Fruit fly (Drosophila melanogaster) whole organism, embryonic: ENCODE measurements around the gene BckdhA.

Experiments used
- ATbp ChIP-seq: fragments of 200-800 bp; sonication (Bioruptor generic); optimal IDR thresholded peaks from 2 replicates; lab custom pipeline; 2017; ENCODE audit warnings: missing biosample characterization, mild to moderate bottlenecking, missing genetic modification characterization, missing genetic modification reagents
- Atf6 ChIP-seq: fragments of 200-800 bp; sonication (Bioruptor generic); IDR thresholded peaks from 2 replicates; pipeline ENCODE4 v1.3.6; 2022; ENCODE audit warnings: missing biosample characterization, missing genetic modification characterization
- CG1024 ChIP-seq: fragments of 200-800 bp; sonication (Bioruptor generic); IDR thresholded peaks from 2 replicates; pipeline ENCODE4 v1.3.6; 2022; ENCODE audit warnings: missing biosample characterization, missing genetic modification characterization
- CG10321 ChIP-seq: fragments of 200-800 bp; sonication (Bioruptor generic); IDR thresholded peaks from 2 replicates; pipeline ENCODE4 v1.3.6; 2022; ENCODE audit warnings: missing biosample characterization, missing genetic modification characterization
- CG10366 ChIP-seq: fragments of 200-800 bp; sonication (Bioruptor generic); IDR thresholded peaks from 2 replicates; pipeline ENCODE4 v1.3.6; 2022; ENCODE audit warnings: missing biosample characterization, missing genetic modification characterization
- CG11247 ChIP-seq: fragments of 200-800 bp; sonication (Bioruptor generic); IDR thresholded peaks from 2 replicates; pipeline ENCODE4 v1.3.6; 2022; ENCODE audit warnings: missing biosample characterization, missing genetic modification characterization
- CG1233 ChIP-seq: fragments of 200-800 bp; sonication (Bioruptor generic); optimal IDR thresholded peaks from 4 replicates; lab custom pipeline; 2018; ENCODE audit warnings: missing biosample characterization, mild to moderate bottlenecking, missing genetic modification characterization
- CG13123 ChIP-seq: fragments of 200-800 bp; sonication (Bioruptor generic); optimal IDR thresholded peaks from 2 replicates; lab custom pipeline; 2016; ENCODE audit warnings: missing biosample characterization, missing genetic modification characterization
- CG13624 ChIP-seq: fragments of 200-800 bp; sonication (Bioruptor generic); optimal IDR thresholded peaks from 2 replicates; lab custom pipeline; 2016; ENCODE audit warnings: missing biosample characterization, missing genetic modification characterization
- CG14667 ChIP-seq: fragments of 200-800 bp; sonication (Bioruptor generic); IDR thresholded peaks from 2 replicates; pipeline ENCODE4 v1.3.6; 2022; ENCODE audit warnings: missing biosample characterization, missing genetic modification characterization
- CG15601 ChIP-seq: fragments of 200-800 bp; sonication (Bioruptor generic); optimal IDR thresholded peaks from 3 replicates; lab custom pipeline; 2019; ENCODE audit warnings: missing biosample characterization, mild to moderate bottlenecking, missing genetic modification characterization, moderate library complexity
- CG1647 ChIP-seq: fragments of 200-800 bp; sonication (Bioruptor generic); optimal IDR thresholded peaks from 3 replicates; lab custom pipeline; 2016; ENCODE audit warnings: missing biosample characterization, missing genetic modification characterization
- CG16813 ChIP-seq: fragments of 200-800 bp; sonication (Bioruptor generic); IDR thresholded peaks from 3 replicates; pipeline ENCODE4 v1.3.6; 2022; ENCODE audit warnings: missing biosample characterization, missing genetic modification characterization; ENCODE audit not compliant: partially characterized antibody
- CG17361 ChIP-seq: fragments of 200-800 bp; sonication (Bioruptor generic); IDR thresholded peaks from 3 replicates; pipeline ENCODE4 v1.3.6; 2022; ENCODE audit warnings: missing biosample characterization, missing genetic modification characterization
- CG18011 ChIP-seq: fragments of 200-800 bp; sonication (Bioruptor generic); optimal IDR thresholded peaks from 2 replicates; lab custom pipeline; 2017; ENCODE audit warnings: missing biosample characterization, missing genetic modification characterization, mild to moderate bottlenecking, moderate library complexity, missing genotype
- CG2199 ChIP-seq: fragments of 200-800 bp; sonication (Bioruptor generic); IDR thresholded peaks from 3 replicates; pipeline ENCODE4 v1.3.6; 2022; ENCODE audit warnings: missing biosample characterization, missing genetic modification characterization
- CG31365 ChIP-seq: fragments of 200-800 bp; sonication (Bioruptor generic); optimal IDR thresholded peaks from 2 replicates; lab custom pipeline; 2018; ENCODE audit warnings: missing biosample characterization, mild to moderate bottlenecking, missing genetic modification characterization
- CG31441 ChIP-seq: fragments of 200-800 bp; sonication (Bioruptor generic); IDR thresholded peaks from 2 replicates; pipeline ENCODE4 v1.3.6; 2022; ENCODE audit warnings: missing biosample characterization, missing genetic modification characterization
- CG32767 ChIP-seq: fragments of 200-800 bp; sonication (Bioruptor generic); IDR thresholded peaks from 2 replicates; pipeline ENCODE4 v1.3.6; 2022; ENCODE audit warnings: missing biosample characterization, missing genetic modification characterization
- CG33557 ChIP-seq: fragments of 200-800 bp; sonication (Bioruptor generic); optimal IDR thresholded peaks from 2 replicates; lab custom pipeline; 2019; ENCODE audit warnings: missing biosample characterization, mild to moderate bottlenecking, missing genetic modification characterization, moderate library complexity
- CG6683 ChIP-seq: fragments of 200-800 bp; sonication (Bioruptor generic); optimal IDR thresholded peaks from 2 replicates; lab custom pipeline; 2017; ENCODE audit warnings: missing biosample characterization, mild to moderate bottlenecking, missing genetic modification characterization, missing genetic modification reagents
- CG7357 ChIP-seq: fragments of 200-800 bp; sonication (Bioruptor generic); IDR thresholded peaks from 3 replicates; pipeline ENCODE4 v1.3.6; 2022; ENCODE audit warnings: missing biosample characterization, missing genetic modification characterization
- CG7963 ChIP-seq: fragments of 200-800 bp; sonication (Bioruptor generic); IDR thresholded peaks from 3 replicates; pipeline ENCODE4 v1.3.6; 2022; ENCODE audit warnings: missing biosample characterization, missing genetic modification characterization; ENCODE audit not compliant: partially characterized antibody
- CG9817 ChIP-seq: fragments of 200-800 bp; sonication (Bioruptor generic); optimal IDR thresholded peaks from 2 replicates; lab custom pipeline; 2018; ENCODE audit warnings: missing biosample characterization, mild to moderate bottlenecking, missing genetic modification characterization, moderate library complexity
- CHES-1-like ChIP-seq: fragments of 200-800 bp; sonication (Bioruptor generic); optimal IDR thresholded peaks from 2 replicates; lab custom pipeline; 2016; ENCODE audit warnings: missing biosample characterization, missing genetic modification characterization
- Dip3 ChIP-seq: fragments of 200-800 bp; sonication (Bioruptor generic); optimal IDR thresholded peaks from 3 replicates; lab custom pipeline; 2016; ENCODE audit warnings: missing biosample characterization, missing genetic modification characterization
- Fer3 ChIP-seq: fragments of 200-800 bp; sonication (Bioruptor generic); optimal IDR thresholded peaks from 2 replicates; lab custom pipeline; 2018; ENCODE audit warnings: missing biosample characterization, mild to moderate bottlenecking, missing genetic modification characterization, moderate library complexity
- Gsc ChIP-seq: fragments of 200-800 bp; sonication (Bioruptor generic); IDR thresholded peaks from 2 replicates; pipeline ENCODE4 v1.3.6; 2022; ENCODE audit warnings: missing biosample characterization, missing genetic modification characterization
- HmgD ChIP-seq: fragments of 200-800 bp; sonication (Bioruptor generic); optimal IDR thresholded peaks from 3 replicates; lab custom pipeline; 2016; ENCODE audit warnings: missing biosample characterization, missing genetic modification characterization
- NfI ChIP-seq: fragments of 200-800 bp; sonication (Bioruptor generic); optimal IDR thresholded peaks from 3 replicates; lab custom pipeline; 2018; ENCODE audit warnings: missing biosample characterization, mild to moderate bottlenecking, missing genetic modification characterization, moderate library complexity
- Sry-δ ChIP-seq: fragments of 200-800 bp; sonication (Bioruptor generic); optimal IDR thresholded peaks from 2 replicates; lab custom pipeline; 2016; ENCODE audit warnings: missing biosample characterization, missing genetic modification characterization
- TFAM ChIP-seq: fragments of 200-800 bp; sonication (Bioruptor generic); optimal IDR thresholded peaks from 2 replicates; lab custom pipeline; 2017; ENCODE audit warnings: missing biosample characterization, missing genetic modification characterization, inconsistent platforms
- Vsx1 ChIP-seq: fragments of 200-800 bp; sonication (Bioruptor generic); optimal IDR thresholded peaks from 2 replicates; lab custom pipeline; 2017; ENCODE audit warnings: missing biosample characterization, mild to moderate bottlenecking, missing genetic modification characterization, missing genetic modification reagents
- amos ChIP-seq: fragments of 200-800 bp; sonication (Bioruptor generic); IDR thresholded peaks from 2 replicates; pipeline ENCODE4 v1.3.6; 2022; ENCODE audit warnings: missing biosample characterization, missing genetic modification characterization; ENCODE audit not compliant: partially characterized antibody
- ara ChIP-seq: fragments of 200-800 bp; sonication (Bioruptor generic); IDR thresholded peaks from 2 replicates; pipeline ENCODE4 v1.3.6; 2022; ENCODE audit warnings: missing biosample characterization, missing genetic modification characterization
- caup ChIP-seq: fragments of 200-800 bp; sonication (Bioruptor generic); optimal IDR thresholded peaks from 3 replicates; lab custom pipeline; 2017; ENCODE audit warnings: missing biosample characterization, mild to moderate bottlenecking, missing genetic modification characterization, moderate library complexity; ENCODE audit not compliant: severe bottlenecking
- chn ChIP-seq: fragments of 200-800 bp; sonication (Bioruptor generic); optimal IDR thresholded peaks from 2 replicates; lab custom pipeline; 2016; ENCODE audit warnings: missing biosample characterization, missing genetic modification characterization
- crc ChIP-seq: fragments of 200-800 bp; sonication (Bioruptor generic); optimal IDR thresholded peaks from 2 replicates; lab custom pipeline; 2016; ENCODE audit warnings: missing biosample characterization, missing genetic modification characterization
- croc ChIP-seq: fragments of 200-800 bp; sonication (Bioruptor generic); conservative IDR thresholded peaks from 3 replicates; pipeline ENCODE4 v1.3.6; 2022; ENCODE audit warnings: missing biosample characterization, missing genetic modification characterization
- dati ChIP-seq: fragments of 200-800 bp; sonication (Bioruptor generic); IDR thresholded peaks from 2 replicates; pipeline ENCODE4 v1.3.6; 2022; ENCODE audit warnings: missing biosample characterization, missing genetic modification characterization
- dysf ChIP-seq: fragments of 200-800 bp; sonication (Bioruptor generic); IDR thresholded peaks from 3 replicates; pipeline ENCODE4 v1.3.6; 2022; ENCODE audit warnings: missing biosample characterization, missing genetic modification characterization
- exex ChIP-seq: fragments of 200-800 bp; sonication (Bioruptor generic); optimal IDR thresholded peaks from 4 replicates; lab custom pipeline; 2018; ENCODE audit warnings: missing biosample characterization, mild to moderate bottlenecking, missing genetic modification characterization, moderate library complexity
- fru ChIP-seq: fragments of >200 bp; optimal IDR thresholded peaks from 2 replicates; lab custom pipeline; 2017
- ham ChIP-seq: fragments of 200-800 bp; sonication (Bioruptor generic); IDR thresholded peaks from 2 replicates; pipeline ENCODE4 v1.3.6; 2022; ENCODE audit warnings: missing biosample characterization, missing genetic modification characterization
- nom ChIP-seq: fragments of 200-800 bp; sonication (Bioruptor generic); optimal IDR thresholded peaks from 2 replicates; lab custom pipeline; 2017; ENCODE audit warnings: missing biosample characterization, missing genetic modification characterization, mild to moderate bottlenecking, moderate library complexity, missing genetic modification reagents
- run ChIP-seq: fragments of 200-800 bp; sonication (Bioruptor generic); optimal IDR thresholded peaks from 3 replicates; lab custom pipeline; 2018; ENCODE audit warnings: missing biosample characterization, mild to moderate bottlenecking, missing genetic modification characterization
- sens-2 ChIP-seq: fragments of 200-800 bp; sonication (Bioruptor generic); IDR thresholded peaks from 2 replicates; pipeline ENCODE4 v1.3.6; 2022; ENCODE audit warnings: missing biosample characterization, missing genetic modification characterization
- slbo ChIP-seq: fragments of 200-800 bp; sonication (Bioruptor generic); IDR thresholded peaks from 2 replicates; pipeline ENCODE4 v1.3.6; 2022; ENCODE audit warnings: missing biosample characterization, missing genetic modification characterization
- sna ChIP-seq: fragments of 200-800 bp; sonication (Bioruptor generic); IDR thresholded peaks from 2 replicates; pipeline ENCODE4 v1.3.6; 2022; ENCODE audit warnings: missing biosample characterization, missing genetic modification characterization; ENCODE audit not compliant: partially characterized antibody
- tgo ChIP-seq: fragments of 200-800 bp; sonication (Bioruptor generic); IDR thresholded peaks from 3 replicates; pipeline ENCODE4 v1.3.6; 2022; ENCODE audit warnings: missing biosample characterization, missing genetic modification characterization
- toy ChIP-seq: fragments of 200-800 bp; sonication (Bioruptor generic); IDR thresholded peaks from 2 replicates; pipeline ENCODE4 v1.3.6; 2022; ENCODE audit warnings: missing biosample characterization, missing genetic modification characterization

The BckdhA gene

DNA sequence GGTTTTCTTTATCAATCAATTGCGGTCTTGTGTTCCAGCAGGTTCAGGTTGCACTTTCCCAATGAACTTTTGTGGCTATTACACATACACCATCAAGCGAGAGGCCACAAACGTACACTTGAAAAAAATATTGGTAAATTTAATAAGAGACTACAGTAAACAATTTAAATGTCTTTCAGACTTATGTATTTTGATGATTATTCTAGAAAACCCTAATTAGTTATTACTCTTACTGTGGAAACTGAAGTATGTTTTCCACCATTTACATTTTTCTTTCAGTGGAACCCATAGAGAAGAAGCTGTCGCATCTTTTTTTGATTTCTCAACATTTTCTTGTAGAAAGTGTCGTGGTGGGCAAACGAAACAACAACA, 21.5 kb upstream of the BckdhA start (continued):
- no peak for TF ChIP-seq fru (lab: Kevin White, UChicago)
- TF ChIP-seq CG16813 (GFP tag; lab: Robert Waterston, UW) = no peak
- TF ChIP-seq exex = no peak
- peak; percentile 65 for TF ChIP-seq CG6683 (GFP tag; lab: Kevin White, UChicago)
- TF ChIP-seq caup (GFP tag; lab: Kevin White, UChicago) = peak; percentile 84
- TF ChIP-seq nom = no peak
- TF ChIP-seq sens-2 (GFP tag; lab: Robert Waterston, UW) = peak; percentile 92
- TF ChIP-seq Dip3 (GFP tag; lab: Kevin White, UChicago) = peak; percentile 88
- peak; percentile 83; the same call in 2 of the 3 replicates for TF ChIP-seq CG2199 (GFP tag; lab: Robert Waterston, UW)
- peak; percentile 96 for TF ChIP-seq ATbp (GFP tag; lab: Kevin White, UChicago)
- TF ChIP-seq CG13624 (GFP tag; lab: Kevin White, UChicago) = peak; percentile 89
- TF ChIP-seq slbo (GFP tag; lab: Robert Waterston, UW) = peak; percentile 93
- peak; percentile 91 for TF ChIP-seq CG9817
- peak; percentile 72 for TF ChIP-seq Vsx1 (GFP tag; lab: Kevin White, UChicago)
- peak; percentile 91 for TF ChIP-seq tgo (GFP tag; lab: Robert Waterston, UW)
- peak; percentile 98 for TF ChIP-seq CG31441 (GFP tag; lab: Robert Waterston, UW)
- TF ChIP-seq Gsc (GFP tag; lab: Robert Waterston, UW) = no peak; the same call in 1 of the 2 replicates
- peak; percentile 93 for TF ChIP-seq CG10366 (GFP tag; lab: Robert Waterston, UW)
- TF ChIP-seq CHES-1-like (GFP tag; lab: Kevin White, UChicago) = peak; percentile 90
- TF ChIP-seq CG18011 (GFP tag; lab: Kevin White, UChicago) = peak; percentile 49
- TF ChIP-seq CG1233 (GFP tag; lab: Kevin White, UChicago) = peak; percentile 88
- TF ChIP-seq CG1024 = peak; percentile 92
- peak; percentile 75 for TF ChIP-seq toy (GFP tag; lab: Robert Waterston, UW)
- TF ChIP-seq dati (GFP tag; lab: Robert Waterston, UW) = peak; percentile 80
- peak; percentile 65 for TF ChIP-seq TFAM (GFP tag; lab: Kevin White, UChicago)
- peak; percentile 64 for TF ChIP-seq CG33557 (GFP tag; lab: Kevin White, UChicago)
- peak; percentile 89 for TF ChIP-seq Atf6 (GFP tag; lab: Robert Waterston, UW)
- peak; percentile 91 for TF ChIP-seq dysf (GFP tag; lab: Robert Waterston, UW)
- TF ChIP-seq CG1647 = peak; percentile 90
- peak; percentile 91 for TF ChIP-seq croc (GFP tag; lab: Robert Waterston, UW)
- TF ChIP-seq CG17361 (GFP tag; lab: Robert Waterston, UW) = peak; percentile 97
- TF ChIP-seq HmgD (GFP tag; lab: Kevin White, UChicago) = peak; percentile 9
- peak; percentile 64 for TF ChIP-seq Sry-δ (GFP tag; lab: Kevin White, UChicago)
- TF ChIP-seq CG14667 = peak; percentile 88
- peak; percentile 83 for TF ChIP-seq CG13123 (GFP tag; lab: Kevin White, UChicago)
- TF ChIP-seq CG15601 (tag; lab: Kevin White, UChicago) = peak; percentile 93
- peak; percentile 59 for TF ChIP-seq CG10321 (GFP tag; lab: Robert Waterston, UW)
- TF ChIP-seq chn = peak; percentile 88
- TF ChIP-seq crc = peak; percentile 84
- no peak for TF ChIP-seq amos
- TF ChIP-seq CG11247 (GFP tag; lab: Robert Waterston, UW) = peak; percentile 81
- TF ChIP-seq ara (GFP tag; lab: Robert Waterston, UW) = peak; percentile 93
- TF ChIP-seq CG31365 (tag; lab: Kevin White, UChicago) = peak; percentile 57
- 0 out of 2 replicates have a peak, but pooled peaks have one; percentile 21 for TF ChIP-seq ham (GFP tag; lab: Robert Waterston, UW)
- peak; percentile 82 for TF ChIP-seq CG7357
- peak; percentile 74; the same call in 1 of the 2 replicates for TF ChIP-seq CG32767
- no peak for TF ChIP-seq CG7963
- TF ChIP-seq NfI = peak; percentile 85
- TF ChIP-seq run (tag; lab: Kevin White, UChicago) = peak; percentile 94
- peak; percentile 94 for TF ChIP-seq Fer3 (tag; lab: Kevin White, UChicago)
- no peak for TF ChIP-seq sna (GFP tag; lab: Robert Waterston, UW)
